Worm (Caenorhabditis elegans) whole organism, L4 larva: ENCODE data around the gene sra-13.

ENCODE experiments used
- aly-2 ChIP-seq: sonication (generic microtip); optimal IDR thresholded peaks from 2 replicates; lab custom pipeline; 2018; ENCODE audit warnings: missing biosample characterization, missing genetic modification characterization
- dpl-1 ChIP-seq: fragments of 150-350 bp; optimal IDR thresholded peaks from 2 replicates; lab custom pipeline; 2014; ENCODE audit warnings: missing biosample characterization, missing genetic modification reagents, missing genetic modification characterization
- jun-1 ChIP-seq: fragments of 150-350 bp; optimal IDR thresholded peaks from 2 replicates; lab custom pipeline; 2014; ENCODE audit warnings: missing biosample characterization, missing genetic modification reagents, missing genetic modification characterization
- lir-3 ChIP-seq: sonication (generic microtip); optimal IDR thresholded peaks from 2 replicates; lab custom pipeline; 2016; ENCODE audit warnings: mild to moderate bottlenecking, missing genetic modification characterization, missing compliant biosample characterization
- madf-9 ChIP-seq: fragments of 200-800 bp; sonication (Bioruptor generic); conservative IDR thresholded peaks from 2 replicates; pipeline ENCODE4 v1.3.6; 2022; ENCODE audit warnings: missing genetic modification reagents, missing genetic modification characterization, missing compliant biosample characterization
- pha-4 ChIP-seq, 2 experiments: fragments of 150-350 bp in 1 of 2; fragments of 200-800 bp in 1 of 2; sonication (Bioruptor generic) in 1 of 2; IDR thresholded peaks in 1 of 2; optimal IDR thresholded peaks in 1 of 2; 2 replicates each; pipeline versions ENCODE4 v1.3.6 to Lab custom; 2014 to 2022; ENCODE audit warnings: missing genetic modification characterization in 2 of 2, missing genetic modification reagents in 2 of 2, missing biosample characterization in 1 of 2, missing compliant biosample characterization in 1 of 2
- pqm-1 ChIP-seq: sonication (generic microtip); optimal IDR thresholded peaks from 2 replicates; lab custom pipeline; 2017; ENCODE audit warnings: missing biosample characterization, missing genetic modification characterization
- skn-1 ChIP-seq: fragments of 150-350 bp; optimal IDR thresholded peaks from 2 replicates; lab custom pipeline; 2014; ENCODE audit warnings: missing biosample characterization, missing genetic modification characterization

DNA sequence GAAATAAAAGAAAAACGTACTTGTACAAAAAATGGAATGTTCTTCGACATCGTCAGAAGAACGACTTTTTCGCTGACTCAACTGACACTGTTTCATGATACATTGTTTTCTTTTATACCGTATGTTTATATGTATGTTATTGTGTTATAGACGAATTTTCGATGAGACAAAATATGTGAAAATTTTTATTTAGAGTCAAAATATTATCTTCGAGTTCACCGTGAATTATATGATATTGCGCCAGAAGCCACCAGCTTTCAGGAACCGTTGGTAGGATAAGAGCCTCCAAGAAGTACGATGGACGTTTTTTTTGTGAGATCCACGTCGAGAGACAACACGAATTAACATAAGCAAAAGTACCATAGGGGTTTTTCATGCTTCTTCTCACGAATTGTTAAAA lies 48.6 kb downstream of the sra-13 start, which contains the start of gene F22B5.6:
- TF ChIP-seq lir-3 (tag; lab: Kevin White, UChicago) (no peak), pha-4 (GFP tag; IDR thresholded peaks at IDR 0.05; lab: Robert Waterston, UW) (no peak), pha-4 (tag; optimal IDR thresholded peaks at IDR 0.05; lab: Kevin White, UChicago) (no peak), aly-2 (tag; lab: Kevin White, UChicago) (no peak), skn-1 (tag; lab: Kevin White, UChicago) (no peak), jun-1 (tag; lab: Kevin White, UChicago) (no peak), dpl-1 (GFP tag; lab: Kevin White, UChicago) (no peak), pqm-1 (tag; lab: Kevin White, UChicago) (no peak), madf-9 (GFP tag; lab: Robert Waterston, UW) (no peak)
